Worm (Caenorhabditis elegans): ENCODE measurements around the gene gur-4.
A peak's percentile ranks its signal among the peaks of the same experiment; 100 is the strongest.

Gene gur-4

ce11 chrII:14112842-14113241, 8.3 kb downstream of the gur-4 start:
- TF ChIP-seq nhr-84 (tag; optimal IDR thresholded peaks at IDR 0.05): no peak
- no peak for TF ChIP-seq elt-3 (tag; optimal IDR thresholded peaks at IDR 0.05)
- peak; percentile 65 for TF ChIP-seq blmp-1 (tag; optimal IDR thresholded peaks at IDR 0.05)
- no peak for TF ChIP-seq F16B12.6 (tag; optimal IDR thresholded peaks at IDR 0.05)
- TF ChIP-seq nhr-47 (tag; optimal IDR thresholded peaks at IDR 0.05): no peak
- no peak for TF ChIP-seq skn-1 (tag; optimal IDR thresholded peaks at IDR 0.05)
- no peak for TF ChIP-seq unc-62 (GFP tag; optimal IDR thresholded peaks at IDR 0.05)

- TF ChIP-seq nhr-12 (tag; optimal IDR thresholded peaks at IDR 0.05) (no peak), blmp-1 (tag; optimal IDR thresholded peaks at IDR 0.05) (no peak), fkh-8 (tag; optimal IDR thresholded peaks at IDR 0.05) (no peak), hlh-4 (tag; optimal IDR thresholded peaks at IDR 0.05) (no peak), alr-1 (tag; optimal IDR thresholded peaks at IDR 0.05; ENCODE audit: borderline replicate concordance) (no peak), nhr-77 (tag; optimal IDR thresholded peaks at IDR 0.05) (no peak), snpc-4 (tag; optimal IDR thresholded peaks at IDR 0.05) (peak; percentile 70)
These were observed 13.8 kb downstream of the gur-4 start for ce11 chrII:14118391-14118790.

ce11 chrII:14122065-14122464, 17.5 kb downstream of the gur-4 start, which contains the start of gene K09E4.4:
TSS of gene K09E4.4 (minus strand) at chrII:14122165.
- no peak for TF ChIP-seq unc-86 (tag; optimal IDR thresholded peaks at IDR 0.05)
- TF ChIP-seq efl-1 (optimal IDR thresholded peaks at IDR 0.05): no peak
- TF ChIP-seq efl-1 (GFP tag; optimal IDR thresholded peaks at IDR 0.05 in 1 of 2): peak in 1 of 2 experiments; percentile 5

DNA sequence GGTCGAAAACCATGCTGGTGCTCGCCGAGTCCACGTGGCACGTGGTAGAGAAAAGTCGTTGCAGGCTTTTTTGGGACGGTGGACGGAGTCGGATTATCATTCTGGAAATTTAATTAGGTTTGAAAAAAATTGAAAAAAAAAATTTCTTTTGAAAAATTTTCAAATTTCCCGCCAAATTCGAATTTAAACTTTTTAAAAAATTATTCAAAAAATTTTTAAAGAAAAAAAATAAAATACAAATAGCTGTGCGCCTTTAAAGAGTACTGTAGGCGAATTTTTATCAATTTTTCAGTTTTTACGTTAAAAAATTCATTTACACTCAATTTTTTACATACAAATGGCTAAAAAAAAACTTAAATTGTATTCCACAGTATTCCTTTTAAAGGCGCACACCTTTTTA, 22.3 kb downstream of the gur-4 start, which contains the start of gene K09E4.3:
K09E4.3 (minus strand) TSS at position 101 of the 400 bp plus-strand sequence.
- TF ChIP-seq egl-27 (tag; optimal IDR thresholded peaks at IDR 0.05): no peak
- no peak for TF ChIP-seq isw-1 (GFP tag; IDR thresholded peaks at IDR 0.05)
- no peak for TF ChIP-seq blmp-1 (tag; optimal IDR thresholded peaks at IDR 0.05)
- no peak for TF ChIP-seq jun-1 (tag; optimal IDR thresholded peaks at IDR 0.05)
- no peak for TF ChIP-seq nhr-28 (tag; optimal IDR thresholded peaks at IDR 0.05)
- no peak for TF ChIP-seq mab-9 (GFP tag; IDR thresholded peaks at IDR 0.05)
- TF ChIP-seq hlh-17 (GFP tag; optimal IDR thresholded peaks at IDR 0.05; ENCODE audit: borderline replicate concordance): no peak

- no peak for TF ChIP-seq pag-3 (tag; optimal IDR thresholded peaks at IDR 0.05; ENCODE audit: borderline replicate concordance, insufficient read depth)
- no peak for TF ChIP-seq nhr-76 (tag; optimal IDR thresholded peaks at IDR 0.05)
- TF ChIP-seq nhr-28 (tag; optimal IDR thresholded peaks at IDR 0.05): no peak
- TF ChIP-seq nhr-11 (tag; optimal IDR thresholded peaks at IDR 0.05): no peak
- TF ChIP-seq tlp-1 (tag; optimal IDR thresholded peaks at IDR 0.05): no peak
- no peak for TF ChIP-seq sup-37 (GFP tag; optimal IDR thresholded peaks at IDR 0.05)
- TF ChIP-seq lsy-2 (tag; optimal IDR thresholded peaks at IDR 0.05): no peak
- no peak for TF ChIP-seq nhr-85 (tag)
- TF ChIP-seq nhr-77 (tag; optimal IDR thresholded peaks at IDR 0.05): no peak
These were observed 24.6 kb downstream of the gur-4 start for ce11 chrII:14129191-14129590.

DNA sequence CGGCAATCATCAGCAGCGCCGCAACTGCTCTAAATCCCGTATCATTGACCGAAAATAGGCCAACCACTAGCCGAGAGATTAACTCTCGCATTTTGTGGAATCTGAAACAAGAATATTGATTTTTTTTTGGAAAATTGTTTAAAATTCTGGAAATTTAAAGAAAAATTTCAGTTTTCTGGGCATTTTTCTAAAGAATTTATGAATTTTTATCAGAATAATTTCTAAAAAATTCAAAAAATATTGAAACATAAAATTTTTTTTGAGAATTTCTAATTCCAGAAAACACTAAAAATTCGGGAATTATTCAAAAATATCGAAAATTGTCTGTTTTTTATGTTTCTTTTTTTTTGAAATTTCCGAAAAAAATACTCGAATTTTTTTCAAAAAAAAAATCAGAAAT, 28.2 kb downstream of the gur-4 start, which contains the start of gene algn-3:
algn-3 (minus strand) TSS at position 101 of the 400 bp plus-strand sequence.
- no peak for TF ChIP-seq ama-1 (optimal IDR thresholded peaks at IDR 0.05)
- TF ChIP-seq lsy-2 (tag; optimal IDR thresholded peaks at IDR 0.05): no peak
- no peak for TF ChIP-seq nhr-237 (tag; optimal IDR thresholded peaks at IDR 0.05)
- no peak for TF ChIP-seq alr-1 (tag; optimal IDR thresholded peaks at IDR 0.05; ENCODE audit: borderline replicate concordance)
- TF ChIP-seq ets-5 (GFP tag; IDR thresholded peaks at IDR 0.05): no peak
- TF ChIP-seq mef-2 (tag; optimal IDR thresholded peaks at IDR 0.05): no peak
- no peak for TF ChIP-seq Y116A8C.19 (tag; optimal IDR thresholded peaks at IDR 0.05; ENCODE audit: borderline replicate concordance)
- no peak for TF ChIP-seq isw-1 (GFP tag; IDR thresholded peaks at IDR 0.05)
- TF ChIP-seq ztf-4 (tag; optimal IDR thresholded peaks at IDR 0.05): no peak
- no peak for TF ChIP-seq C34B4.2 (tag; optimal IDR thresholded peaks at IDR 0.05)
- no peak for TF ChIP-seq nhr-84 (tag; optimal IDR thresholded peaks at IDR 0.05)
- TF ChIP-seq fos-1 (tag; optimal IDR thresholded peaks at IDR 0.05): no peak
- no peak for TF ChIP-seq vab-15 (tag; optimal IDR thresholded peaks at IDR 0.05)

Measured in whole organism, L1 larva.